Worm (Caenorhabditis elegans) whole organism, L1 larva: ENCODE data around the gene msp-31.
"Not testable (repeated sequence)": the region's sequence is repeated elsewhere in the genome, so short reads cannot be mapped to it uniquely, and the experiment has no call there.

ENCODE experiments used
- C16A3.4 ChIP-seq: fragments of 150-350 bp; optimal IDR thresholded peaks from 2 replicates; lab custom pipeline; 2014; ENCODE audit warnings: missing biosample characterization, missing genetic modification characterization
- C34B4.2 ChIP-seq: sonication (generic microtip); optimal IDR thresholded peaks from 2 replicates; lab custom pipeline; 2017; ENCODE audit warnings: mild to moderate bottlenecking, missing genetic modification characterization, missing compliant biosample characterization
- Y116A8C.19 ChIP-seq: sonication (generic microtip); optimal IDR thresholded peaks from 2 replicates; lab custom pipeline; 2016; ENCODE audit warnings: missing compliant biosample characterization, missing genetic modification characterization, borderline replicate concordance
- aly-2 ChIP-seq: fragments of 150-350 bp; optimal IDR thresholded peaks from 2 replicates; lab custom pipeline; 2014; ENCODE audit warnings: missing biosample characterization, missing genetic modification characterization
- ama-1 ChIP-seq: fragments of 150-350 bp; optimal IDR thresholded peaks from 2 replicates; lab custom pipeline; 2014
- blmp-1 ChIP-seq: fragments of 150-350 bp; optimal IDR thresholded peaks from 2 replicates; lab custom pipeline; 2014; ENCODE audit warnings: missing biosample characterization, missing genetic modification characterization
- ceh-63 ChIP-seq: fragments of 200-800 bp; sonication (Bioruptor generic); optimal IDR thresholded peaks from 2 replicates; lab custom pipeline; 2018; ENCODE audit warnings: mild to moderate bottlenecking, missing genetic modification characterization, missing compliant biosample characterization
- ceh-8 ChIP-seq: fragments of 200-800 bp; sonication (Bioruptor generic); optimal IDR thresholded peaks from 2 replicates; lab custom pipeline; 2018; ENCODE audit warnings: mild to moderate bottlenecking, missing genetic modification characterization, moderate library complexity, missing compliant biosample characterization
- ceh-82 ChIP-seq, 3 experiments: fragments of 150-350 bp in 1 of 3; sonication (generic microtip) in 2 of 3; optimal IDR thresholded peaks; 2 replicates each; lab custom pipeline; 2014 to 2017; ENCODE audit warnings: missing biosample characterization in 3 of 3, missing genetic modification characterization in 3 of 3
- ceh-88 ChIP-seq: fragments of 200-800 bp; sonication (Bioruptor generic); IDR thresholded peaks from 2 replicates; pipeline ENCODE4 v1.3.6; 2022; ENCODE audit warnings: missing genetic modification characterization, missing compliant biosample characterization
- ces-1 ChIP-seq: fragments of 150-350 bp; optimal IDR thresholded peaks from 2 replicates; lab custom pipeline; 2014; ENCODE audit warnings: missing biosample characterization, missing genetic modification reagents, missing genetic modification characterization
- dpl-1 ChIP-seq, 3 experiments: fragments of 150-350 bp in 2 of 3; sonication (generic microtip) in 1 of 3; optimal IDR thresholded peaks; 2 replicates each; lab custom pipeline; 2014 to 2017; ENCODE audit warnings: missing biosample characterization in 3 of 3, missing genetic modification characterization in 3 of 3, missing genetic modification reagents in 3 of 3
- efl-1 ChIP-seq, 4 experiments: fragments of 150-350 bp; optimal IDR thresholded peaks in 3 of 4; peaks in 1 of 4; 1 replicate in 1 of 4; 2 replicates in 3 of 4; lab custom pipeline; 2014; ENCODE audit warnings: missing biosample characterization in 2 of 4, missing genetic modification characterization in 2 of 4, missing genetic modification reagents in 2 of 4
- egl-13 ChIP-seq: sonication (generic microtip); optimal IDR thresholded peaks from 2 replicates; lab custom pipeline; 2016; ENCODE audit warnings: missing genotype, missing genetic modification reagents, missing genetic modification characterization, missing compliant biosample characterization
- elt-2 ChIP-seq: sonication (generic microtip); optimal IDR thresholded peaks from 2 replicates; lab custom pipeline; 2016; ENCODE audit warnings: missing genetic modification characterization, mild to moderate bottlenecking, inconsistent platforms, missing compliant biosample characterization, missing genetic modification reagents
- elt-3 ChIP-seq, 6 experiments: fragments of 150-350 bp in 1 of 6; sonication (generic microtip); optimal IDR thresholded peaks; 2 replicates each; lab custom pipeline; 2017 to 2018; ENCODE audit warnings: missing biosample characterization in 6 of 6, missing genetic modification characterization in 6 of 6, inconsistent platforms in 1 of 6
- fkh-4 ChIP-seq: sonication (generic microtip); optimal IDR thresholded peaks from 2 replicates; lab custom pipeline; 2016; ENCODE audit warnings: missing compliant biosample characterization, missing genetic modification characterization, borderline replicate concordance
- fkh-8 ChIP-seq: sonication (generic microtip); optimal IDR thresholded peaks from 2 replicates; lab custom pipeline; 2016; ENCODE audit warnings: mild to moderate bottlenecking, missing genetic modification characterization, missing compliant biosample characterization
- hlh-4 ChIP-seq: sonication (generic microtip); optimal IDR thresholded peaks from 2 replicates; lab custom pipeline; 2016; ENCODE audit warnings: mild to moderate bottlenecking, missing genetic modification characterization, missing compliant biosample characterization
- hpl-2 ChIP-seq: fragments of 150-350 bp; optimal IDR thresholded peaks from 2 replicates; lab custom pipeline; 2014; ENCODE audit warnings: missing biosample characterization, missing genetic modification reagents, missing genetic modification characterization
- irx-1 ChIP-seq: sonication (generic microtip); optimal IDR thresholded peaks from 2 replicates; lab custom pipeline; 2016; ENCODE audit warnings: missing genetic modification characterization, missing compliant biosample characterization
- isw-1 ChIP-seq: fragments of 200-800 bp; sonication (Bioruptor generic); IDR thresholded peaks from 2 replicates; pipeline ENCODE4 v1.3.6; 2022; ENCODE audit warnings: missing genetic modification characterization, missing compliant biosample characterization
- jun-1 ChIP-seq: fragments of 150-350 bp; optimal IDR thresholded peaks from 2 replicates; lab custom pipeline; 2014; ENCODE audit warnings: missing biosample characterization, missing genetic modification reagents, missing genetic modification characterization
- lin-14 ChIP-seq: fragments of 200-800 bp; sonication (Bioruptor generic); optimal IDR thresholded peaks from 2 replicates; lab custom pipeline; 2018; ENCODE audit warnings: mild to moderate bottlenecking, missing genetic modification characterization, moderate library complexity, missing compliant biosample characterization
- lin-15B ChIP-seq: fragments of 150-350 bp; sonication (generic microtip); optimal IDR thresholded peaks from 3 replicates; lab custom pipeline; 2014; ENCODE audit warnings: missing biosample characterization, missing genetic modification characterization
- lin-35 ChIP-seq, 2 experiments: fragments of 150-350 bp; optimal IDR thresholded peaks; 2 replicates each; lab custom pipeline; 2014; ENCODE audit warnings: missing biosample characterization in 2 of 2, missing genetic modification characterization in 2 of 2, missing genetic modification reagents in 2 of 2
- lir-3 ChIP-seq: sonication (generic microtip); optimal IDR thresholded peaks from 2 replicates; lab custom pipeline; 2016; ENCODE audit warnings: mild to moderate bottlenecking, missing genetic modification characterization, moderate library complexity, missing compliant biosample characterization; ENCODE audit not compliant: poor library complexity
- lsy-2 ChIP-seq, 2 experiments: fragments of 150-350 bp; optimal IDR thresholded peaks; 2 replicates each; lab custom pipeline; 2014; ENCODE audit warnings: missing biosample characterization in 2 of 2, missing genetic modification characterization in 2 of 2
- mef-2 ChIP-seq: fragments of 150-350 bp; optimal IDR thresholded peaks from 2 replicates; lab custom pipeline; 2014; ENCODE audit warnings: missing biosample characterization, missing genetic modification characterization
- mep-1 ChIP-seq: fragments of 150-350 bp; optimal IDR thresholded peaks from 2 replicates; lab custom pipeline; 2014; ENCODE audit warnings: missing biosample characterization, missing genetic modification characterization
- nhr-20 ChIP-seq: sonication (generic microtip); optimal IDR thresholded peaks from 2 replicates; lab custom pipeline; 2016; ENCODE audit warnings: mild to moderate bottlenecking, missing genetic modification characterization, missing compliant biosample characterization
- nhr-47 ChIP-seq: sonication (generic microtip); optimal IDR thresholded peaks from 2 replicates; lab custom pipeline; 2016; ENCODE audit warnings: mild to moderate bottlenecking, missing genetic modification characterization, moderate library complexity, missing compliant biosample characterization
- nhr-77 ChIP-seq: fragments of 150-350 bp; optimal IDR thresholded peaks from 2 replicates; lab custom pipeline; 2014; ENCODE audit warnings: missing biosample characterization, missing genetic modification characterization
- nhr-85 ChIP-seq: sonication (generic microtip); peaks from one replicate; lab custom pipeline; 2016; ENCODE audit warnings: missing genetic modification characterization, inconsistent platforms, missing compliant biosample characterization
- pax-3 ChIP-seq: fragments of 200-800 bp; sonication (Bioruptor generic); optimal IDR thresholded peaks from 2 replicates; lab custom pipeline; 2018; ENCODE audit warnings: mild to moderate bottlenecking, missing genetic modification characterization, moderate library complexity, missing compliant biosample characterization
- pqm-1 ChIP-seq: sonication (generic microtip); optimal IDR thresholded peaks from 3 replicates; lab custom pipeline; 2017; ENCODE audit warnings: missing biosample characterization, missing genetic modification characterization
- rnt-1 ChIP-seq: sonication (generic microtip); optimal IDR thresholded peaks from 2 replicates; lab custom pipeline; 2016; ENCODE audit warnings: mild to moderate bottlenecking, missing genetic modification characterization, moderate library complexity, missing compliant biosample characterization
- skn-1 ChIP-seq: fragments of 150-350 bp; optimal IDR thresholded peaks from 2 replicates; lab custom pipeline; 2014; ENCODE audit warnings: missing biosample characterization, missing genetic modification characterization
- snu-23 ChIP-seq: sonication (generic microtip); optimal IDR thresholded peaks from 2 replicates; lab custom pipeline; 2016; ENCODE audit warnings: missing genetic modification characterization, missing compliant biosample characterization
- sox-4 ChIP-seq: sonication (generic microtip); optimal IDR thresholded peaks from 2 replicates; lab custom pipeline; 2016; ENCODE audit warnings: missing genetic modification characterization, missing compliant biosample characterization
- sptf-1 ChIP-seq: fragments of 150-350 bp; optimal IDR thresholded peaks from 2 replicates; lab custom pipeline; 2014; ENCODE audit warnings: missing biosample characterization, missing genetic modification characterization
- swsn-7 ChIP-seq: sonication (generic microtip); optimal IDR thresholded peaks from 2 replicates; lab custom pipeline; 2016; ENCODE audit warnings: missing genetic modification characterization, missing compliant biosample characterization
- tlp-1 ChIP-seq: fragments of 150-350 bp; optimal IDR thresholded peaks from 2 replicates; lab custom pipeline; 2014; ENCODE audit warnings: missing biosample characterization, missing genetic modification characterization
- unc-130 ChIP-seq: fragments of 150-350 bp; optimal IDR thresholded peaks from 2 replicates; lab custom pipeline; 2017; ENCODE audit warnings: missing biosample characterization, missing genetic modification characterization, inconsistent platforms
- zag-1 ChIP-seq: fragments of 150-350 bp; optimal IDR thresholded peaks from 2 replicates; lab custom pipeline; 2014; ENCODE audit warnings: missing biosample characterization, missing genetic modification characterization

Gene msp-31

DNA sequence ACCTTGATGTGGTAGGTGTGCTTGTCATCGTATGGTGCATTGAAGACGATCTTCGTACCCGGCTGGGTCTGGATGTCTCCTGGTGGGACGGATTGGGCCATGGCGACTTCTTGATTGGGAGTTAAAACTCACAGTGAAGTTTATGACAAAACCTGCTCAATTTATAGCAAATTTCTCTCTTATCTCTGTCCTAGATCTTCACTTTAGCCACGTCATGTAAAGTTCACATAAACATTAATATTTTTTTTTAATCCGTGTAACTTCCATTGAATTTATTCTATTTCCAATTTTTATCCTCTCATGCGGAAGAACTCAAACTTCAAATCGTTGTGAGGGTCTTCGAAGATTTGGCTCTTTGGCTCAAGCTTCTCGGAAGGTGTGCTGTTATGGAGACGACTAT lies at the start of gene msp-31:
Gene msp-31 (minus strand): TSS at position 101 of the 400 bp plus-strand sequence.
- not testable (repeated sequence) for TF ChIP-seq ceh-8 (GFP tag; lab: Kevin White, UChicago); nhr-77 (tag; lab: Kevin White, UChicago); elt-2 (tag; lab: Kevin White, UChicago)

DNA sequence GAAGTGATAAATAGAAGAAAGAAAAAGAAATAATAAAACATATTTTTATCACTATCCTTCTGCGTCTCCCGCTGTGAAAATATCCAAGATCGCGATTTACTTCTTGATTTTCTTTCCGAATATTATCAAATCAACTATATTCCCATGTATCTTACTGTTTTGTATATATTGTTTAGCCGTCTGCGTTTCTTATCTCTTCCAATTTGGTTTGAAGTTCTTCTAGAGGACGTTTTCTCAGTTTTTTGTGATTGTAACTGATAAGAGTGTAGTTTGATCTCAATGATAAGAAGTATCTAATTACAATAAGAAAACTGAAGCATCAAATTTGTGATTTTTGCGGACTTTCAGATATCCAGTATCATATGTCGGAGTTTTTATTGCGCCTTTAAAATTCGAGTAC lies 44.3 kb upstream of the msp-31 start:
- peak; percentile 45 for TF ChIP-seq lin-14 (GFP tag; lab: Kevin White, UChicago)
- peak; percentile 9 for TF ChIP-seq snu-23 (GFP tag; lab: Kevin White, UChicago)
- peak; percentile 31 for TF ChIP-seq blmp-1 (tag; lab: Kevin White, UChicago)
- TF ChIP-seq tlp-1 (tag; lab: Kevin White, UChicago), result no peak
- peak in 1 of 6 experiments; percentile 63 for TF ChIP-seq elt-3 (tag; optimal IDR thresholded peaks at IDR 0.05; lab: Kevin White, UChicago)
- TF ChIP-seq pqm-1, result no peak
- peak; percentile 67 for TF ChIP-seq elt-2 (tag; lab: Kevin White, UChicago)
- peak; percentile 44 for TF ChIP-seq nhr-20 (tag; lab: Kevin White, UChicago)
- TF ChIP-seq efl-1 (optimal IDR thresholded peaks at IDR 0.05; lab: Kevin White, UChicago), result no peak
- no peak for TF ChIP-seq efl-1 (GFP tag; optimal IDR thresholded peaks at IDR 0.05 in 1 of 2; lab: Kevin White, UChicago)
- TF ChIP-seq nhr-85 (tag; lab: Kevin White, UChicago), result peak; percentile 74
- peak in 1 of 2 experiments; percentile 16 for TF ChIP-seq lsy-2 (tag; optimal IDR thresholded peaks at IDR 0.05; lab: Kevin White, UChicago)

DNA sequence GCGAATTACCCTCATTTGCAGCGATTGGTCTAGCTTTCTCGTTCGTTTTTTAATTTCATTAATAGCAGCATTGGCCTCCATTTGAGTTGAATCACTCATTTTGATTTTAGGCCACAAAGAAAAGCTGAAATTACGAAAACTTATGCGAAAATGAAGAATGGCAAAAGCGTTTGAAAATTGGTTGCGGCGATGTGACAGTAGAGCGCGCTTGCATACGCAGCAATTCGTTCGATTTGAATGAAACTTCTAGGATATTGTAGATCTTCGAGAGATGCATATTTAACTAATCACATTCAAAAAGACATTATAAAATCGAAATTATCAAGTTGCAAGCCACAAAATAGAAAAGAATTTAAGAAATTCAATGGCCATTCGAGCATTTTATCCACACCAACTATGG lies 43.4 kb upstream of the msp-31 start, which contains the start of gene ulp-2:
Gene ulp-2 (minus strand): TSS at position 158 of the 400 bp plus-strand sequence.
- TF ChIP-seq sox-4 (tag; lab: Kevin White, UChicago), result no peak
- TF ChIP-seq ceh-63, result no peak
- peak; percentile 28 to 71 for TF ChIP-seq lin-35 (GFP tag; optimal IDR thresholded peaks at IDR 0.05; lab: Kevin White, UChicago)
- no peak for TF ChIP-seq pax-3 (tag; lab: Kevin White, UChicago)
- TF ChIP-seq rnt-1, result peak; percentile 13
- TF ChIP-seq egl-13 (tag; lab: Kevin White, UChicago), result no peak
- no peak for TF ChIP-seq fkh-8 (tag; lab: Kevin White, UChicago)
- TF ChIP-seq snu-23 (GFP tag; lab: Kevin White, UChicago), result peak; percentile 12
- peak; percentile 40 for TF ChIP-seq mep-1 (tag; lab: Kevin White, UChicago)
- peak; percentile 40 to 51 for TF ChIP-seq efl-1 (optimal IDR thresholded peaks at IDR 0.05; lab: Kevin White, UChicago)
- TF ChIP-seq efl-1 (GFP tag; optimal IDR thresholded peaks at IDR 0.05 in 1 of 2; lab: Kevin White, UChicago), result peak; percentile 51 to 55
- peak; percentile 37 for TF ChIP-seq lin-15B
- no peak for TF ChIP-seq C34B4.2 (tag; lab: Kevin White, UChicago)
- TF ChIP-seq sptf-1, result no peak
- peak; percentile 12 to 46 for TF ChIP-seq lsy-2 (tag; optimal IDR thresholded peaks at IDR 0.05; lab: Kevin White, UChicago)
- no peak for TF ChIP-seq aly-2 (tag; lab: Kevin White, UChicago)
- TF ChIP-seq ces-1 (GFP tag; lab: Kevin White, UChicago), result no peak
- no peak for TF ChIP-seq C16A3.4 (tag; lab: Kevin White, UChicago)
- TF ChIP-seq blmp-1 (tag; lab: Kevin White, UChicago), result peak; percentile 7
- no peak for TF ChIP-seq lir-3 (tag; lab: Kevin White, UChicago)
- TF ChIP-seq lin-14 (GFP tag; lab: Kevin White, UChicago), result peak; percentile 22
- peak in 2 of 3 experiments; percentile 46 to 67 for TF ChIP-seq dpl-1 (GFP tag; optimal IDR thresholded peaks at IDR 0.05; lab: Kevin White, UChicago)

DNA sequence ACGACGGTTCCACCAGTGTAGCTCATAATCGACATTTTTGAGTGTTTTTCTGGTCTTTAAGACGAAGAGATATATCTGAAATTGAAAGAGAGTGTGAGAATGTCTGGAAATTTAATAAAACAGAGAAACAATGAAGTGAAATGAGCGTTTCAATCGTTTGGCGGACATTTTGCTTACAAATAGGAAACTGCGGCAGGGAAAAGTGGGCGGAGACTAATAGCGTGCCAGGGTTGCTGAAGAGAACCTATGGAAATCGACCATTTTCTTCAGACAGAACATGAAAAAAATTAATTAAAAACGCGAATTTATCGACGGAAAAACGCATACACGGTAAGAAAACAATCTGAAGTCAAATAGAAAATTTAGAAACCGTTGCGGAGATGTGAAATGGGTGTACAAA lies 39.0 kb upstream of the msp-31 start, which contains the start of gene pbs-3:
Gene pbs-3 (minus strand): TSS at position 75 of the 400 bp plus-strand sequence.
- peak; percentile 86 for TF ChIP-seq C16A3.4 (tag; lab: Kevin White, UChicago)
- TF ChIP-seq efl-1 (optimal IDR thresholded peaks at IDR 0.05; lab: Kevin White, UChicago), result peak; percentile 71 to 73
- TF ChIP-seq efl-1 (GFP tag; optimal IDR thresholded peaks at IDR 0.05 in 1 of 2; lab: Kevin White, UChicago), result peak; percentile 65 to 94
- TF ChIP-seq skn-1, result peak; percentile 97
- peak; percentile 2 for TF ChIP-seq jun-1
- TF ChIP-seq hlh-4, result no peak
- no peak for TF ChIP-seq fkh-4
- TF ChIP-seq lir-3 (tag; lab: Kevin White, UChicago), result peak; percentile 55
- no peak for TF ChIP-seq zag-1 (tag; lab: Kevin White, UChicago)
- no peak for TF ChIP-seq Y116A8C.19 (tag; lab: Kevin White, UChicago)
- TF ChIP-seq ceh-88 (GFP tag; lab: Robert Waterston, UW), result no peak
- TF ChIP-seq nhr-47 (tag; lab: Kevin White, UChicago), result peak; percentile 53
- peak; percentile 32 for TF ChIP-seq ama-1 (lab: Kevin White, UChicago)
- peak; percentile 49 for TF ChIP-seq nhr-77 (tag; lab: Kevin White, UChicago)
- TF ChIP-seq mef-2 (tag; lab: Kevin White, UChicago), result no peak
- TF ChIP-seq dpl-1 (GFP tag; optimal IDR thresholded peaks at IDR 0.05; lab: Kevin White, UChicago), result peak; percentile 63 to 76 (median 68)
- TF ChIP-seq unc-130, result peak; percentile 65
- peak; percentile 19 for TF ChIP-seq hpl-2 (GFP tag; lab: Kevin White, UChicago)
- TF ChIP-seq isw-1, result peak; percentile 17
- TF ChIP-seq swsn-7 (tag; lab: Kevin White, UChicago), result peak; percentile 37
- TF ChIP-seq ceh-82 (tag; optimal IDR thresholded peaks at IDR 0.05; lab: Kevin White, UChicago), result peak; percentile 44 to 79 (median 72)
- TF ChIP-seq irx-1, result no peak
